Fruit fly (Drosophila melanogaster) S2 (cell line): Measurements from ENCODE around the gene arg.
A peak's percentile ranks its signal among the peaks of the same experiment; 100 is the strongest.
"Not testable (repeated sequence)": the region's sequence is repeated elsewhere in the genome, so short reads cannot be mapped to it uniquely, and the experiment has no call there.

Experiments used
- CG8478 ChIP-seq: fragments of >200 bp; optimal IDR thresholded peaks from 2 replicates; lab custom pipeline; 2018
- CTCF ChIP-seq, 2 experiments: fragments of >200 bp; optimal IDR thresholded peaks; 2 replicates each; lab custom pipeline; 2018

The arg gene

dm6 chrX:509117-509516 lies at the start of gene arg:
Gene arg (plus strand): TSS chrX:509435.
- TF ChIP-seq CTCF (optimal IDR thresholded peaks at IDR 0.05; lab: Kevin White, UChicago): no peak
- TF ChIP-seq CG8478 (lab: Kevin White, UChicago): no peak

dm6 chrX:460447-460846 lies 48.8 kb upstream of the arg start, which contains the start of gene ase:
Gene ase (plus strand): TSS chrX:460747.
- TF ChIP-seq CTCF (optimal IDR thresholded peaks at IDR 0.05; lab: Kevin White, UChicago) (no peak), CG8478 (lab: Kevin White, UChicago) (no peak)

- no peak for TF ChIP-seq CTCF (optimal IDR thresholded peaks at IDR 0.05; lab: Kevin White, UChicago)
- no peak for TF ChIP-seq CG8478 (lab: Kevin White, UChicago)
Measured at dm6 chrX:463934-464333, 45.3 kb upstream of the arg start.

- TF ChIP-seq CTCF (optimal IDR thresholded peaks at IDR 0.05; lab: Kevin White, UChicago) (no peak), CG8478 (lab: Kevin White, UChicago) (no peak)
Measured at dm6 chrX:469235-469634, 40.0 kb upstream of the arg start, which contains the start of gene Cyp4g1. Gene Cyp4g1 (minus strand): TSS chrX:469335.

- TF ChIP-seq CTCF (optimal IDR thresholded peaks at IDR 0.05; lab: Kevin White, UChicago) (no peak), CG8478 (lab: Kevin White, UChicago) (no peak)
Measured at dm6 chrX:470626-471025, 38.6 kb upstream of the arg start, which contains the start of gene CG32816. Gene CG32816 (minus strand): TSS chrX:470726.

DNA sequence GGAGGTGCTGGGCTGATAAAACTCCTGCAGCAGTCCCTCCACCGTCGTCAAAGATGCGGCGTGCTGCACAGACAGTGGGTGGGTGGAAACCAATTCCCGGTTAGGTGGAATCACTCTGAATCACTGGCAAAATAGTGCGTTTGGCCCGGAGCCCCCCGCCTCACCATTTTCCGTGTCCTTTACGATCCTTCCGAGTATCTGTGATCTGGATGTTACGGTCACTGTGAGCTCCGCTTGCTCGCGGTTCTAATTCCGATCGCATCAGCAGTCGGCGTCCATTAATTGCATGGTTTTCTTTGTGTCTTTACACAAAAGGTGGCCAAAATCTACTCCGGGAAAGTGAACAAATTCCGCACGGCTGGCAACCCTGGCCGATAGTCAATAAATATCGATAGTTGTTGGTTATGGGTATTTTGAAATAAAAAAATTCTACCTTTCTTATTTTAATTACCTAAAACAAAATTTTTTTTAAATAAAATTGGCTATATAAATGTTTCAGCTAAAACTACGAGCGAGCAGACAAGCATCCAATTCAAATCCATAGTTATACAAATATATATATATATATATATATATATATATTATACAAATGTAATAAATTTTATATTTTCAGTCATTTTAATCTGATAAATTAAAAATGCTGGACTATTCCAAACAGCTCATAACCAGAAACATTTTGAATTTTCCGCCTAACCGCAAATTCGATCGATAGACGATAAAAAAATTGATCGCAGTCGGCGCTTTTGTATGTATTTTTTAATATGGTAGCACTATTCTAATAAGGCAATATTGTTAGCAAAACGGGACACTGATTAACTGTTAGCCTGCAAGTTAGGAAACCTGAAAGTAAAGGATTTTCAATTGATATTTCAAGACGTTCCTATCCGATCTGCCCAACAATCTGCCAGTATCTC lies 32.7 kb upstream of the arg start, which contains the start of the genes ebo and CG13373:
Gene ebo, minus strand, starts transcription at position 350 of the 914 bp plus-strand sequence.
Gene CG13373, plus strand, starts transcription at position 755 of the 914 bp plus-strand sequence.
- no peak for TF ChIP-seq CTCF (optimal IDR thresholded peaks at IDR 0.05; lab: Kevin White, UChicago)
- no peak for TF ChIP-seq CG8478 (lab: Kevin White, UChicago)

dm6 chrX:478766-479165 lies 30.5 kb upstream of the arg start, which contains the start of gene CG32817:
Gene CG32817 (plus strand): TSS chrX:479066.
- no peak for TF ChIP-seq CG8478 (lab: Kevin White, UChicago)
- no peak for TF ChIP-seq CTCF (optimal IDR thresholded peaks at IDR 0.05; lab: Kevin White, UChicago)

DNA sequence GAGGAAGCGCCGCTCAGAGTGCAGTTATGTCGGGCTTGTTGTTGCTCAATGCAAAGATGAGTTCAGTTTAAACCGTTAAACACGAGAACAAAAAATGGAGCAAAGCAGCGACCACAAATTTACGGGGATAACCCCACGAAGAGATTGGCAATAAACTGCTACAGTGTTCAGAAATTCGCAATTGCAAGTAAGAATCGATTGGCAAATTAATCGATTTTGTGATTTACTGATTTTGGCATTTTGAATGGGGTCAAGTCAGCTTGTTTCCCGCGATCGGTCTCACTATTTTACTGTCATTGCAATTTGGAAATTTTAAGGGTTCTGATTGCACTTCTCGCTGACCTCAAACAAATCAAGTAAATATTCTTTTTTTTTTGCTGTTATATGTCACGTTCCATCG lies 27.6 kb upstream of the arg start, which contains the start of gene CG3176:
Gene CG3176, plus strand, starts transcription at position 221 of the 400 bp plus-strand sequence.
- TF ChIP-seq CG8478 (lab: Kevin White, UChicago); CTCF (optimal IDR thresholded peaks at IDR 0.05; lab: Kevin White, UChicago): not testable (repeated sequence)

DNA sequence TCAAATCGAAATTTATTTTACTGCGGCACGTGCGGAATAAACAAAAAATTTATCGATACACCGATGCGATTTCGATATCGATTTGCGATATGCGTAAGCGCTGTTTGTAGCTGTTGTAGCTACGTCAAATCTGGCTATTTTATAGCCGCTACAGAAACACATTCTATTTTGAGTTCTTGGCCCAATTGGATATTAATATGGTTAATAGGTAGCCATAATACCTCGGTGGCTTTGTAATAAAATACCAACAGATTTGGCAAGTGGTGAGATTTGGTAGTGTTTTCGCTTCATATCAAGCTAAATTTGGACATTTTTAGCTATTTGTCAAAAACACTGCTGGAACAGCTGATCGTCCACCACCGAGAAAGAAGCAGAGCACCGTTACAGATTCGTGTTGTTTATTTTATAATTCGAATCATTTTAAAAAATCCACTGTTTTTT lies 21.7 kb upstream of the arg start, which contains the start of the genes CG18273 and CG3156:
Gene CG18273, minus strand, starts transcription at position 65 of the 441 bp plus-strand sequence.
Gene CG3156, plus strand, starts transcription at position 362 of the 441 bp plus-strand sequence.
- TF ChIP-seq CTCF (optimal IDR thresholded peaks at IDR 0.05; lab: Kevin White, UChicago) (no peak), CG8478 (lab: Kevin White, UChicago) (no peak)

- TF ChIP-seq CTCF (optimal IDR thresholded peaks at IDR 0.05; lab: Kevin White, UChicago) (no peak), CG8478 (lab: Kevin White, UChicago) (no peak)
Measured at dm6 chrX:492701-493299, 16.4 kb upstream of the arg start.

DNA sequence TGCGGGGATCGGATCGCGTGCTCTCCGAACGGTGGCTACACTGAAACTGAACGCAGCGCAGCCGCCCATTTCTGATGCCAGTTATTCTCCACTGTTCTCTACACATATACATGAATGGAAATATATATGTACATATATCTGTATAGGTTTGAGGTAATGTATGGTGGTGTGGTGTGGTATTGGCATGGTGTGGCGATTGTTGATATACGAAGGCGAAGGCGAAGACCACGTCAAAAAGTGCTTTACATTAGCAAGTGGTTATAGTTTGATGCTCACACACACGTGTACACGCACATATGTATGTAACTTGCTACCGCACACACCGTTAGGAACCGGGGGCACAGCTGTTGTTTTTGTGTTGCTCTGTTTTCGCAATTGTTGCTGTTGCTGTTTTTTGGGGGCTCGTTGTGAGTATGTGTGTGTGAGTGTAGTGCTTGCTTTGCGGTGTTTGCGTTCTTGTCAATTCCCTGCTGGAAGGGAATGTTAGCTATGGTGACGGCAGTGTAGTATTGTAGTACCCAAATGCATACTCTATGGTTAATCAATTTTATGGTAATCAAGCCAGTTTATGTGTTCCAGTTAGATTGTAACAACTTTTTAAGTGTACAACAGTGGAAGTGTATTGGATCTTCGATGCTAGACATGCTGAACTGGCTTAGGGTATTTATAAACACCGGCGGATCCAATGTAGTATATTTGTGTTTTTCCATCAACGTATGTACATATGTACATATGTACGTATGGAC lies 15.6 kb upstream of the arg start, which contains the start of gene CG17896:
Gene CG17896, minus strand, starts transcription at position 51 of the 746 bp plus-strand sequence.
- TF ChIP-seq CTCF (optimal IDR thresholded peaks at IDR 0.05; lab: Kevin White, UChicago) (no peak), CG8478 (lab: Kevin White, UChicago) (no peak)

dm6 chrX:494191-494554 lies 15.1 kb upstream of the arg start:
- TF ChIP-seq CTCF (optimal IDR thresholded peaks at IDR 0.05; lab: Kevin White, UChicago) (no peak), CG8478 (lab: Kevin White, UChicago) (no peak)

DNA sequence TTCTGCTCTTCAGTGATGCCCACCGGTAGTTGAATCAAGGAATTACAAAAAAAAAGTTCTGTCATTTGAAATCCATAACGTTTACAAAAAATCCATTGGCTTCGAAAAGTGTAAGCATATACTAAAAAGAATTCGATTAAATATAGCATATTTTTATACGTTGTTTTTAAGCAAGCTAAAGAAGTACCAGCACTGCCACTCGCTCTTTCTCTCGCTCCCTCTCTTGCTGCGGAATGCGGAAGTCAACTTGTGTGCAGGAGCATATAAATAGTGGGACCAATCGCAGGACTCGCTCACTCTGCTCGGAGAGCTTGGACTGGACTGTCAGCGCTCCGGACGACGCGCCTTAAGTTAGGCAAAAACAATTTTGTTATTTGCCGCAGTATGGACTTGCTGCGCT lies 14.6 kb upstream of the arg start, which contains the start of gene CG17778:
Gene CG17778, plus strand, starts transcription at position 8 of the 400 bp plus-strand sequence.
- no peak for TF ChIP-seq CTCF (optimal IDR thresholded peaks at IDR 0.05; lab: Kevin White, UChicago)
- TF ChIP-seq CG8478 (lab: Kevin White, UChicago): no peak

DNA sequence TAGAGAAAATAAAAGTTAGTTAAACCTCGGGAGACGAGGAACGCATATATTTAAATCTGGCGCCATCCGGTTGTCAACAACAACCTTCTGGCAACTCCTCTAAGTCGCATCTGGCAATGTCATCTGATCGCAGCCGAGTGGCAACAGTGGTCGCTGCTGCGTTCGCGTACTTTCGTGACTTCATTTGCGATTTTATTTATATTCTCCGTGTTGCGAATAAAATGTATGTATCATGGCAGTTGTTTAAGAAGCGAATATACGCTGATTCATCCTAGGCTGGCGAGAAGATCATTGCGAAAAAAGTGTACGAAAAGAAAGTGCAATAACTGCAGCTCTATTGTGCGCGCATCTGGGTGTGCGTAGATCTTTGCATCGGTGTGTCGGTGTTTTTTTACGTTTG lies 12.9 kb upstream of the arg start, which contains the start of gene svr:
Gene svr, plus strand, starts transcription at position 121 of the 400 bp plus-strand sequence.
- TF ChIP-seq CTCF (optimal IDR thresholded peaks at IDR 0.05; lab: Kevin White, UChicago) (peak; percentile 29 to 51), CG8478 (lab: Kevin White, UChicago) (no peak)
